Worm (Caenorhabditis elegans): Measurements from ENCODE around the gene Y57G11C.14.

ce11 chrIV:14822267-14822666 is 23.2 kb downstream of the Y57G11C.14 start:
- TF ChIP-seq elt-1 (tag; optimal IDR thresholded peaks at IDR 0.05): no peak
- no peak for TF ChIP-seq elt-2 (tag; optimal IDR thresholded peaks at IDR 0.05)
- TF ChIP-seq unc-62 (GFP tag; optimal IDR thresholded peaks at IDR 0.05): no peak
- no peak for TF ChIP-seq eor-1 (tag; optimal IDR thresholded peaks at IDR 0.05)
- no peak for TF ChIP-seq nhr-237 (tag; optimal IDR thresholded peaks at IDR 0.05)
- no peak for TF ChIP-seq egl-27 (tag; optimal IDR thresholded peaks at IDR 0.05)
- no peak for TF ChIP-seq fkh-2 (tag; optimal IDR thresholded peaks at IDR 0.05)
- TF ChIP-seq lin-15B (tag; optimal IDR thresholded peaks at IDR 0.05): no peak
- TF ChIP-seq fkh-10 (GFP tag; optimal IDR thresholded peaks at IDR 0.05): no peak
- no peak for TF ChIP-seq jun-1 (tag; optimal IDR thresholded peaks at IDR 0.05)
- TF ChIP-seq pha-4 (tag; optimal IDR thresholded peaks at IDR 0.05): no peak

Data from whole organism, L3 larva.